Worm (Caenorhabditis elegans) whole organism, mixed stage, embryonic: ENCODE data around the gene nspb-7.

ENCODE experiments used
- bed-3 ChIP-seq: fragments of 200-800 bp; sonication (Bioruptor generic); optimal IDR thresholded peaks from 3 replicates; lab custom pipeline; 2018; ENCODE audit warnings: mild to moderate bottlenecking, missing genetic modification characterization, moderate library complexity, missing compliant biosample characterization
- blmp-1 ChIP-seq: fragments of 150-350 bp; optimal IDR thresholded peaks from 2 replicates; lab custom pipeline; 2014; ENCODE audit warnings: missing biosample characterization, missing genetic modification characterization
- elt-1 ChIP-seq: sonication (generic microtip); optimal IDR thresholded peaks from 2 replicates; lab custom pipeline; 2017; ENCODE audit warnings: missing genetic modification characterization, mild to moderate bottlenecking, missing compliant biosample characterization, antibody characterized with exemption, moderate library complexity, borderline replicate concordance; ENCODE audit not compliant: insufficient read depth
- hlh-1 ChIP-seq: fragments of 150-350 bp; optimal IDR thresholded peaks from 2 replicates; lab custom pipeline; 2014; ENCODE audit warnings: missing biosample characterization, missing genetic modification reagents, missing genetic modification characterization
- mab-5 ChIP-seq: fragments of 150-350 bp; optimal IDR thresholded peaks from 2 replicates; lab custom pipeline; 2014; ENCODE audit warnings: missing biosample characterization, missing genetic modification characterization
- mep-1 ChIP-seq: fragments of 150-350 bp; optimal IDR thresholded peaks from 2 replicates; lab custom pipeline; 2017; ENCODE audit warnings: missing biosample characterization, missing genetic modification reagents, missing genetic modification characterization, inconsistent platforms
- nhr-237 ChIP-seq: fragments of 150-350 bp; optimal IDR thresholded peaks from 2 replicates; lab custom pipeline; 2014; ENCODE audit warnings: missing biosample characterization, missing genetic modification characterization
- snpc-4 ChIP-seq: fragments of 150-350 bp; optimal IDR thresholded peaks from 2 replicates; lab custom pipeline; 2014; ENCODE audit warnings: missing biosample characterization, missing genetic modification characterization
- sptf-1 ChIP-seq: sonication (generic microtip); optimal IDR thresholded peaks from 2 replicates; lab custom pipeline; 2017; ENCODE audit warnings: mild to moderate bottlenecking, missing genetic modification characterization, moderate library complexity, missing compliant biosample characterization
- unc-39 ChIP-seq: fragments of 150-350 bp; optimal IDR thresholded peaks from 2 replicates; lab custom pipeline; 2014; ENCODE audit warnings: missing biosample characterization, missing genetic modification characterization
- ztf-11 ChIP-seq: fragments of 150-350 bp; optimal IDR thresholded peaks from 2 replicates; lab custom pipeline; 2014; ENCODE audit warnings: missing biosample characterization, missing genetic modification characterization

- TF ChIP-seq nhr-237 (tag; lab: Kevin White, UChicago) (no peak), blmp-1 (tag; lab: Kevin White, UChicago) (no peak), hlh-1 (no peak), elt-1 (tag; lab: Kevin White, UChicago) (no peak), mab-5 (tag; lab: Kevin White, UChicago) (no peak), bed-3 (GFP tag; lab: Kevin White, UChicago) (no peak), mep-1 (tag; lab: Kevin White, UChicago) (no peak), unc-39 (tag; lab: Kevin White, UChicago) (no peak), ztf-11 (no peak), snpc-4 (tag; lab: Kevin White, UChicago) (no peak), sptf-1 (tag; lab: Kevin White, UChicago) (no peak)
Measured at ce11 chrII:14616402-14616801, 38.3 kb downstream of the nspb-7 start.
